Fruit fly (Drosophila melanogaster) whole organism, embryonic: ENCODE measurements around the gene Setx.

Experiments
- Bgb ChIP-seq: fragments of 200-800 bp; sonication (Bioruptor generic); IDR thresholded peaks from 2 replicates; pipeline ENCODE4 v1.3.6; 2022; ENCODE audit warnings: missing biosample characterization, missing genetic modification characterization; ENCODE audit not compliant: partially characterized antibody
- Blimp-1 ChIP-seq: fragments of 200-800 bp; sonication (Bioruptor generic); optimal IDR thresholded peaks from 3 replicates; lab custom pipeline; 2018; ENCODE audit warnings: missing biosample characterization, missing genetic modification characterization, mild to moderate bottlenecking, moderate library complexity, missing genetic modification reagents
- CG11085 ChIP-seq: fragments of 200-800 bp; sonication (Bioruptor generic); IDR thresholded peaks from 2 replicates; pipeline ENCODE4 v1.3.6; 2022; ENCODE audit warnings: missing biosample characterization, missing genetic modification characterization
- CG11398 ChIP-seq: fragments of 200-800 bp; sonication (Bioruptor generic); optimal IDR thresholded peaks from 2 replicates; lab custom pipeline; 2016; ENCODE audit warnings: missing biosample characterization, missing genetic modification characterization
- CG13775 ChIP-seq: fragments of 200-800 bp; sonication (Bioruptor generic); optimal IDR thresholded peaks from 3 replicates; lab custom pipeline; 2017; ENCODE audit warnings: missing biosample characterization, mild to moderate bottlenecking, missing genetic modification characterization
- CG14050 ChIP-seq: fragments of 200-800 bp; sonication (Bioruptor generic); IDR thresholded peaks from 3 replicates; pipeline ENCODE4 v1.3.6; 2022; ENCODE audit warnings: missing biosample characterization, missing genetic modification characterization
- CG14667 ChIP-seq: fragments of 200-800 bp; sonication (Bioruptor generic); IDR thresholded peaks from 2 replicates; pipeline ENCODE4 v1.3.6; 2022; ENCODE audit warnings: missing biosample characterization, missing genetic modification characterization
- CG15011 ChIP-seq: fragments of 200-800 bp; sonication (Bioruptor generic); optimal IDR thresholded peaks from 3 replicates; lab custom pipeline; 2018; ENCODE audit warnings: missing biosample characterization, mild to moderate bottlenecking, missing genetic modification characterization
- CG17328 ChIP-seq: fragments of 200-800 bp; sonication (Bioruptor generic); IDR thresholded peaks from 2 replicates; pipeline ENCODE4 v1.3.6; 2022; ENCODE audit warnings: missing biosample characterization, missing genetic modification characterization
- CG17568 ChIP-seq: fragments of 200-800 bp; sonication (Bioruptor generic); optimal IDR thresholded peaks from 2 replicates; lab custom pipeline; 2018; ENCODE audit warnings: missing biosample characterization, mild to moderate bottlenecking, missing genetic modification characterization, moderate library complexity
- CG18599 ChIP-seq: fragments of 200-800 bp; sonication (Bioruptor generic); optimal IDR thresholded peaks from 3 replicates; lab custom pipeline; 2017; ENCODE audit warnings: missing biosample characterization, missing genetic modification characterization, mild to moderate bottlenecking, moderate library complexity, missing genetic modification reagents
- CG3838 ChIP-seq: fragments of 200-800 bp; sonication (Bioruptor generic); optimal IDR thresholded peaks from 3 replicates; lab custom pipeline; 2016; ENCODE audit warnings: missing biosample characterization, missing genetic modification characterization
- CG3847 ChIP-seq: fragments of 200-800 bp; sonication (Bioruptor generic); IDR thresholded peaks from 2 replicates; pipeline ENCODE4 v1.3.6; 2022; ENCODE audit warnings: missing biosample characterization, missing genetic modification characterization
- CG6654 ChIP-seq: fragments of 200-800 bp; sonication (Bioruptor generic); optimal IDR thresholded peaks from 2 replicates; lab custom pipeline; 2017; ENCODE audit warnings: missing biosample characterization, mild to moderate bottlenecking, missing genetic modification characterization
- CG7357 ChIP-seq: fragments of 200-800 bp; sonication (Bioruptor generic); IDR thresholded peaks from 3 replicates; pipeline ENCODE4 v1.3.6; 2022; ENCODE audit warnings: missing biosample characterization, missing genetic modification characterization
- CHES-1-like ChIP-seq: fragments of 200-800 bp; sonication (Bioruptor generic); optimal IDR thresholded peaks from 2 replicates; lab custom pipeline; 2016; ENCODE audit warnings: missing biosample characterization, missing genetic modification characterization
- CrebB ChIP-seq: fragments of 200-800 bp; sonication (Bioruptor generic); optimal IDR thresholded peaks from 3 replicates; lab custom pipeline; 2018; ENCODE audit warnings: missing biosample characterization, mild to moderate bottlenecking, missing genetic modification characterization
- Dad ChIP-seq: fragments of 200-800 bp; sonication (Bioruptor generic); optimal IDR thresholded peaks from 3 replicates; lab custom pipeline; 2016; ENCODE audit warnings: missing biosample characterization, missing genetic modification characterization
- Drgx ChIP-seq: fragments of 200-800 bp; sonication (Bioruptor generic); IDR thresholded peaks from 2 replicates; pipeline ENCODE4 v1.3.6; 2022; ENCODE audit warnings: missing biosample characterization, missing genetic modification characterization
- Eip74EF ChIP-seq, 2 experiments: fragments of 200-800 bp in 1 of 2; fragments of >200 bp in 1 of 2; sonication (Bioruptor generic) in 1 of 2; optimal IDR thresholded peaks; 2 replicates each; lab custom pipeline; 2017 to 2019; ENCODE audit warnings: missing biosample characterization in 2 of 2, missing genetic modification characterization in 2 of 2, mild to moderate bottlenecking in 1 of 2, moderate library complexity in 1 of 2
- Gsc ChIP-seq: fragments of 200-800 bp; sonication (Bioruptor generic); IDR thresholded peaks from 2 replicates; pipeline ENCODE4 v1.3.6; 2022; ENCODE audit warnings: missing biosample characterization, missing genetic modification characterization
- HLH4C ChIP-seq: fragments of 200-800 bp; sonication (Bioruptor generic); IDR thresholded peaks from 3 replicates; pipeline ENCODE4 v1.3.6; 2022; ENCODE audit warnings: missing biosample characterization, missing genetic modification characterization; ENCODE audit not compliant: partially characterized antibody
- Mad ChIP-seq: fragments of 200-800 bp; sonication (Bioruptor generic); optimal IDR thresholded peaks from 2 replicates; lab custom pipeline; 2016; ENCODE audit warnings: missing biosample characterization, missing genetic modification characterization
- Mrtf ChIP-seq: fragments of 200-800 bp; sonication (Bioruptor generic); IDR thresholded peaks from 3 replicates; pipeline ENCODE4 v1.3.6; 2022; ENCODE audit warnings: missing biosample characterization, missing genetic modification characterization
- Optix ChIP-seq: fragments of 200-800 bp; sonication (Bioruptor generic); IDR thresholded peaks from 3 replicates; pipeline ENCODE4 v1.3.6; 2022; ENCODE audit warnings: missing biosample characterization, missing genetic modification characterization
- Sin3A ChIP-seq: fragments of >200 bp; optimal IDR thresholded peaks from 2 replicates; lab custom pipeline; 2018
- Six4 ChIP-seq: fragments of 200-800 bp; sonication (Bioruptor generic); optimal IDR thresholded peaks from 2 replicates; lab custom pipeline; 2016; ENCODE audit warnings: missing biosample characterization, missing genetic modification characterization
- ato ChIP-seq: fragments of 200-800 bp; sonication (Bioruptor generic); IDR thresholded peaks from 2 replicates; pipeline ENCODE4 v1.3.6; 2022; ENCODE audit warnings: missing biosample characterization, missing genetic modification characterization; ENCODE audit not compliant: partially characterized antibody
- bbx ChIP-seq: fragments of 200-800 bp; sonication (Bioruptor generic); IDR thresholded peaks from 2 replicates; pipeline ENCODE4 v1.3.6; 2022; ENCODE audit warnings: missing biosample characterization, missing genetic modification characterization; ENCODE audit not compliant: partially characterized antibody
- cad ChIP-seq: fragments of >200 bp; optimal IDR thresholded peaks from 2 replicates; lab custom pipeline; 2017; ENCODE audit warnings: missing biosample characterization, missing genetic modification characterization
- crol ChIP-seq: fragments of 200-800 bp; sonication (Bioruptor generic); IDR thresholded peaks from 2 replicates; pipeline ENCODE4 v1.3.6; 2022; ENCODE audit warnings: missing biosample characterization, missing genetic modification characterization
- cwo ChIP-seq: fragments of 200-800 bp; sonication (Bioruptor generic); optimal IDR thresholded peaks from 3 replicates; lab custom pipeline; 2017; ENCODE audit warnings: missing biosample characterization, missing genetic modification characterization, mild to moderate bottlenecking, moderate library complexity, missing genetic modification reagents
- dan ChIP-seq: fragments of 200-800 bp; sonication (Bioruptor generic); IDR thresholded peaks from 2 replicates; pipeline ENCODE4 v1.3.6; 2022; ENCODE audit warnings: missing biosample characterization, missing genetic modification characterization
- dmrt99B ChIP-seq: fragments of 200-800 bp; sonication (Bioruptor generic); optimal IDR thresholded peaks from 2 replicates; lab custom pipeline; 2018; ENCODE audit warnings: missing biosample characterization, mild to moderate bottlenecking, missing genetic modification characterization, moderate library complexity
- dysf ChIP-seq: fragments of 200-800 bp; sonication (Bioruptor generic); IDR thresholded peaks from 3 replicates; pipeline ENCODE4 v1.3.6; 2022; ENCODE audit warnings: missing biosample characterization, missing genetic modification characterization
- en ChIP-seq: fragments of 200-800 bp; sonication (Bioruptor generic); optimal IDR thresholded peaks from 2 replicates; lab custom pipeline; 2016; ENCODE audit warnings: missing biosample characterization, missing genetic modification characterization
- esg ChIP-seq: fragments of 200-800 bp; sonication (Bioruptor generic); conservative IDR thresholded peaks from 2 replicates; pipeline ENCODE4 v1.3.6; 2022; ENCODE audit warnings: missing biosample characterization, missing genetic modification characterization
- fd64A ChIP-seq: fragments of 200-800 bp; sonication (Bioruptor generic); optimal IDR thresholded peaks from 3 replicates; lab custom pipeline; 2018; ENCODE audit warnings: missing biosample characterization, mild to moderate bottlenecking, missing genetic modification characterization
- gcm ChIP-seq: fragments of 200-800 bp; sonication (Bioruptor generic); optimal IDR thresholded peaks from 2 replicates; lab custom pipeline; 2019; ENCODE audit warnings: missing biosample characterization, mild to moderate bottlenecking, missing genetic modification characterization, moderate library complexity
- ind ChIP-seq: fragments of 200-800 bp; sonication (Bioruptor generic); optimal IDR thresholded peaks from 3 replicates; lab custom pipeline; 2016; ENCODE audit warnings: missing biosample characterization, missing genetic modification characterization
- maf-S ChIP-seq: fragments of 200-800 bp; sonication (Bioruptor generic); optimal IDR thresholded peaks from 2 replicates; lab custom pipeline; 2016; ENCODE audit warnings: missing biosample characterization, missing genetic modification characterization
- pan ChIP-seq, 4 experiments: fragments of >200 bp in 3 of 4; fragments of 200-800 bp in 1 of 4; sonication (Bioruptor generic) in 1 of 4; optimal IDR thresholded peaks in 3 of 4; IDR thresholded peaks in 1 of 4; 2 replicates each; pipeline versions ENCODE4 v1.3.6 to Lab custom; 2017 to 2022; ENCODE audit warnings: missing biosample characterization in 2 of 4, missing genetic modification characterization in 2 of 4, mixed read lengths in 1 of 4
- pfk ChIP-seq: fragments of 200-800 bp; sonication (Bioruptor generic); optimal IDR thresholded peaks from 2 replicates; lab custom pipeline; 2018; ENCODE audit warnings: missing biosample characterization, mild to moderate bottlenecking, missing genetic modification characterization, moderate library complexity
- psq ChIP-seq: fragments of 200-800 bp; sonication (Bioruptor generic); optimal IDR thresholded peaks from 2 replicates; lab custom pipeline; 2017; ENCODE audit warnings: missing biosample characterization, missing genetic modification characterization
- repo ChIP-seq: fragments of 200-800 bp; sonication (Bioruptor generic); optimal IDR thresholded peaks from 2 replicates; lab custom pipeline; 2016; ENCODE audit warnings: missing biosample characterization, missing genetic modification characterization
- rib ChIP-seq: fragments of 200-800 bp; sonication (Bioruptor generic); IDR thresholded peaks from 2 replicates; pipeline ENCODE4 v1.3.6; 2022; ENCODE audit warnings: missing biosample characterization, missing genetic modification characterization
- sd ChIP-seq: fragments of 200-800 bp; sonication (Bioruptor generic); optimal IDR thresholded peaks from 3 replicates; lab custom pipeline; 2018; ENCODE audit warnings: missing biosample characterization, mild to moderate bottlenecking, missing genetic modification characterization, moderate library complexity
- sqz ChIP-seq: fragments of 200-800 bp; sonication (Bioruptor generic); optimal IDR thresholded peaks from 3 replicates; lab custom pipeline; 2018; ENCODE audit warnings: missing biosample characterization, mild to moderate bottlenecking, missing genetic modification characterization
- tgo ChIP-seq: fragments of 200-800 bp; sonication (Bioruptor generic); IDR thresholded peaks from 3 replicates; pipeline ENCODE4 v1.3.6; 2022; ENCODE audit warnings: missing biosample characterization, missing genetic modification characterization
- tio ChIP-seq: fragments of 200-800 bp; sonication (Bioruptor generic); optimal IDR thresholded peaks from 2 replicates; lab custom pipeline; 2017; ENCODE audit warnings: missing biosample characterization, missing genetic modification characterization, inconsistent platforms
- zen2 ChIP-seq: fragments of 200-800 bp; sonication (Bioruptor generic); IDR thresholded peaks from 3 replicates; pipeline ENCODE4 v1.3.6; 2022; ENCODE audit warnings: missing biosample characterization, missing genetic modification characterization; ENCODE audit not compliant: partially characterized antibody

The Setx gene

DNA sequence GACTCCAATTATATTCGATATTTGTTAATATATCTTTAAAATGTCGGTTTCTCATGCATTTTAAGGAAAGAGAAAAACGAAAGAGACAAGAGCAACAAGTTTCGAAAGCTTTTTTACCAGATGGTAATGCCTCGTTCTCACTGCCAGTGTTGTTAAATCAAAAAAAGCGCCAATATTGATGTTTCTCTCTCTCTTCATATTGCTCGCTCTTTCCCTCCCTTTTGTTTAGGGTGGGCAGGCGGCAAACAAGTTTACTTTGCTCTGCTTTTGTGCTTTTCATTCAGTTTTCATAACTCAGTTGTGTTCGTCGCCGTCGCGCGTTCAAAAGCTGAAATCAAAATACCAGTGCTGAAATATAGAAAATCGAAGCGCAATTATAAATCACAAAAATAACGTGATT is 55.5 kb downstream of the Setx start (continued):
- TF ChIP-seq CG18599 (GFP tag; lab: Kevin White, UChicago) (peak; percentile 75), CG6654 (GFP tag; lab: Kevin White, UChicago) (no peak), Drgx (GFP tag; lab: Robert Waterston, UW) (peak; percentile 28; the same call in 1 of the 2 replicates), pfk (GFP tag; lab: Kevin White, UChicago) (peak; percentile 53), CG17328 (GFP tag; lab: Robert Waterston, UW) (no peak), tgo (GFP tag; lab: Robert Waterston, UW) (no peak), Blimp-1 (no peak), CG3838 (GFP tag; lab: Kevin White, UChicago) (no peak), cwo (GFP tag; lab: Kevin White, UChicago) (peak; percentile 41), zen2 (GFP tag; lab: Robert Waterston, UW) (peak; percentile 68), en (no peak), Dad (peak; percentile 50), CG14050 (GFP tag; lab: Robert Waterston, UW) (no peak; the same call in 2 of the 3 replicates), repo (GFP tag; lab: Kevin White, UChicago) (no peak), sd (tag; lab: Kevin White, UChicago) (peak; percentile 54), Eip74EF (GFP tag; optimal IDR thresholded peaks at IDR 0.05; lab: Kevin White, UChicago) (peak in 1 of 2 experiments; percentile 20), CG7357 (GFP tag; lab: Robert Waterston, UW) (no peak), bbx (GFP tag; lab: Robert Waterston, UW) (peak; percentile 47; the same call in 1 of the 2 replicates), Mad (GFP tag; lab: Kevin White, UChicago) (peak; percentile 17), fd64A (GFP tag; lab: Kevin White, UChicago) (peak; percentile 2), Optix (no peak), maf-S (GFP tag; lab: Kevin White, UChicago) (no peak), CG11398 (GFP tag; lab: Kevin White, UChicago) (no peak), CHES-1-like (GFP tag; lab: Kevin White, UChicago) (peak; percentile 5), sqz (peak; percentile 56), CG13775 (GFP tag; lab: Kevin White, UChicago) (no peak), Sin3A (lab: Kevin White, UChicago) (no peak), CG11085 (GFP tag; lab: Robert Waterston, UW) (no peak), ind (GFP tag; lab: Kevin White, UChicago) (peak; percentile 5), cad (GFP tag; lab: Kevin White, UChicago) (no peak), dmrt99B (peak; percentile 40), esg (GFP tag; lab: Robert Waterston, UW) (no peak), ato (GFP tag; lab: Robert Waterston, UW) (no peak), psq (no peak), pan (optimal IDR thresholded peaks at IDR 0.05; lab: Kevin White, UChicago) (no peak), pan (GFP tag; optimal IDR thresholded peaks at IDR 0.05 in 1 of 2, IDR thresholded peaks at IDR 0.05 in 1 of 2) (no peak), rib (GFP tag; lab: Robert Waterston, UW) (peak; percentile 31; the same call in 1 of the 2 replicates), Bgb (GFP tag; lab: Robert Waterston, UW) (no peak), crol (GFP tag; lab: Robert Waterston, UW) (no peak), Six4 (no peak), CG3847 (GFP tag; lab: Robert Waterston, UW) (no peak), CG17568 (GFP tag; lab: Kevin White, UChicago) (peak; percentile 77), CrebB (peak; percentile 55), dan (GFP tag; lab: Robert Waterston, UW) (no peak), CG14667 (no peak), Gsc (GFP tag; lab: Robert Waterston, UW) (no peak), HLH4C (no peak), dysf (GFP tag; lab: Robert Waterston, UW) (no peak), tio (GFP tag; lab: Kevin White, UChicago) (no peak), gcm (peak; percentile 31), Mrtf (GFP tag; lab: Robert Waterston, UW) (no peak), CG15011 (GFP tag; lab: Kevin White, UChicago) (no peak)
